Fruit fly (Drosophila melanogaster): Measurements from ENCODE around the gene Cyp4d2.

Cyp4d2 gene

dm6 chrX:2135868-2136787 is 39.7 kb upstream of the Cyp4d2 start (continued):
- TF ChIP-seq CG5953 (GFP tag; IDR thresholded peaks at IDR 0.05) = no peak
- peak; percentile 1 for TF ChIP-seq CG4617 (GFP tag; optimal IDR thresholded peaks at IDR 0.05; ENCODE audit: borderline replicate concordance)
- TF ChIP-seq Opbp (GFP tag; IDR thresholded peaks at IDR 0.05; ENCODE audit: partially characterized antibody) = no peak
- peak; percentile 22 for TF ChIP-seq tio (GFP tag; optimal IDR thresholded peaks at IDR 0.05)
- no peak for TF ChIP-seq MBD-R2 (GFP tag; IDR thresholded peaks at IDR 0.05)
- peak; percentile 1 for TF ChIP-seq org-1 (GFP tag; optimal IDR thresholded peaks at IDR 0.05)
- peak; percentile 37; the same call in 1 of the 2 replicates for TF ChIP-seq al (GFP tag; IDR thresholded peaks at IDR 0.05)
- no peak for TF ChIP-seq tin (GFP tag; optimal IDR thresholded peaks at IDR 0.05)
- TF ChIP-seq onecut (GFP tag; IDR thresholded peaks at IDR 0.05) = no peak
- TF ChIP-seq Ssrp (tag; optimal IDR thresholded peaks at IDR 0.05) = peak; percentile 20
- no peak for TF ChIP-seq CG14710 (tag; optimal IDR thresholded peaks at IDR 0.05)
- TF ChIP-seq NC2α (GFP tag; optimal IDR thresholded peaks at IDR 0.05) = no peak
- TF ChIP-seq CG13775 (GFP tag; optimal IDR thresholded peaks at IDR 0.05) = peak; percentile 57
- no peak for TF ChIP-seq CG31388 (GFP tag; optimal IDR thresholded peaks at IDR 0.05)
- peak; percentile 15 for TF ChIP-seq CG17359 (tag; optimal IDR thresholded peaks at IDR 0.05)
- no peak for TF ChIP-seq CG1233 (GFP tag; optimal IDR thresholded peaks at IDR 0.05)
- peak; percentile 48 for TF ChIP-seq CG4424 (GFP tag; optimal IDR thresholded peaks at IDR 0.05)
- no peak for TF ChIP-seq CG4328 (GFP tag; optimal IDR thresholded peaks at IDR 0.05)
- peak; percentile 3 for TF ChIP-seq CG9437 (GFP tag; optimal IDR thresholded peaks at IDR 0.05)
- peak; percentile 47 for TF ChIP-seq CG1603 (tag; optimal IDR thresholded peaks at IDR 0.05)
- TF ChIP-seq Sry-β (GFP tag; optimal IDR thresholded peaks at IDR 0.05) = no peak
- no peak for TF ChIP-seq C15 (GFP tag; IDR thresholded peaks at IDR 0.05)
- 0 out of 2 replicates have a peak, but pooled peaks have one; percentile 21 for TF ChIP-seq CG3847 (GFP tag; IDR thresholded peaks at IDR 0.05)
- TF ChIP-seq ro (GFP tag; IDR thresholded peaks at IDR 0.05) = no peak
- no peak for TF ChIP-seq CG7928 (GFP tag; optimal IDR thresholded peaks at IDR 0.05)
- no peak for TF ChIP-seq CG15073 (GFP tag; optimal IDR thresholded peaks at IDR 0.05)
- TF ChIP-seq sob (GFP tag; IDR thresholded peaks at IDR 0.05) = 0 out of 2 replicates have a peak, but pooled peaks have one; percentile 5
- TF ChIP-seq CG14667 (GFP tag; IDR thresholded peaks at IDR 0.05) = no peak
- TF ChIP-seq Dip3 (GFP tag; optimal IDR thresholded peaks at IDR 0.05) = peak; percentile 41
- TF ChIP-seq z (GFP tag; IDR thresholded peaks at IDR 0.05) = peak; percentile 20; the same call in 1 of the 3 replicates
- TF ChIP-seq sima (GFP tag; optimal IDR thresholded peaks at IDR 0.05) = no peak
- no peak; the same call in 2 of the 3 replicates for TF ChIP-seq CG34422 (GFP tag; IDR thresholded peaks at IDR 0.05)
- no peak for TF ChIP-seq Mad (GFP tag; optimal IDR thresholded peaks at IDR 0.05)
- no peak for TF ChIP-seq CG11696 (GFP tag; IDR thresholded peaks at IDR 0.05)
- no peak for TF ChIP-seq CG31441 (GFP tag; IDR thresholded peaks at IDR 0.05)
- no peak for TF ChIP-seq CG13296 (GFP tag; optimal IDR thresholded peaks at IDR 0.05)
- TF ChIP-seq CG4820 (GFP tag; optimal IDR thresholded peaks at IDR 0.05) = peak; percentile 42
- no peak for TF ChIP-seq CG32767 (GFP tag; IDR thresholded peaks at IDR 0.05)
- peak; percentile 54; the same call in 1 of the 2 replicates for TF ChIP-seq CG4730 (GFP tag; IDR thresholded peaks at IDR 0.05)
- no peak for TF ChIP-seq CG13894 (tag; optimal IDR thresholded peaks at IDR 0.05)
- TF ChIP-seq sr (GFP tag; IDR thresholded peaks at IDR 0.05) = 0 out of 3 replicates have a peak, but pooled peaks have one; percentile 23
- TF ChIP-seq gt (GFP tag; IDR thresholded peaks at IDR 0.05) = no peak
- peak; percentile 52 for TF ChIP-seq Oli (tag; optimal IDR thresholded peaks at IDR 0.05)
- peak; percentile 61 for TF ChIP-seq CG2678 (tag; optimal IDR thresholded peaks at IDR 0.05)
- peak; percentile 45 for TF ChIP-seq CG2120 (GFP tag; optimal IDR thresholded peaks at IDR 0.05)

All from whole organism, embryonic.